Fruit fly (Drosophila melanogaster) Kc167 (cell line): ENCODE data around the gene CG31115.

Source experiments
- Myc ChIP-seq: fragments of >200 bp; optimal IDR thresholded peaks from 2 replicates; lab custom pipeline; 2017; ENCODE audit warnings: missing external identifiers
- Sin3A ChIP-seq: fragments of >200 bp; optimal IDR thresholded peaks from 2 replicates; lab custom pipeline; 2018; ENCODE audit warnings: missing external identifiers
- h ChIP-seq: fragments of >200 bp; optimal IDR thresholded peaks from 3 replicates; lab custom pipeline; 2018; ENCODE audit warnings: missing external identifiers
- insv ChIP-seq: fragments of >200 bp; optimal IDR thresholded peaks from 3 replicates; lab custom pipeline; 2018; ENCODE audit warnings: missing external identifiers
- psq ChIP-seq: fragments of >200 bp; optimal IDR thresholded peaks from 2 replicates; lab custom pipeline; 2017; ENCODE audit warnings: missing external identifiers
- ttk ChIP-seq: sonication (Bioruptor generic); optimal IDR thresholded peaks from 2 replicates; lab custom pipeline; 2017; ENCODE audit warnings: missing external identifiers

CG31115 gene

DNA sequence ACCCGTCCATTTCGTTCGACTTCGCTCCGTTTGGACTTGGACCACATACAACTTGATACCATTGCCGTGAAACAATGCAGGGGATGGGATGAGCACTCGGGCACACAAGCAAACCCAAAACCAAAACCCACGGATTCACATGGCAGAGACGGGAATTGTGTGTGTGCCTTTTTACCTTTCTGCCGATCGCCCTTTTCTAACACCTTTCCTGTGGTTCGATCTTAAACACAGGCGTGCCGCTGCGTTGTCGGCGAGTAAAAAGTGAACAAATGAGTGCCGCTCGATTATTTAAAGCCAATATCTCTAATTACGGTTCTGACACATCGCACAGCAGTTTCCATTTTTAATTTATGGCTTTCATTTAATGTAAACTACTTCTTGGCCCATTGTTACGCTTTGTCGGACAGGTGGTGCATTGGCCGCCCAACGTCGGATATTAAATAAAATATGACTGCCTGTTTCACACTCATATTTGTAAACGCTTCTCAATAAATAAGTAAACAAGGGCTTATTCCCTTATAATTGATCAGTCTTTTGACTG, 40.6 kb downstream of the CG31115 start:
- no peak for TF ChIP-seq ttk (lab: Kevin White, UChicago)
- TF ChIP-seq Sin3A (lab: Kevin White, UChicago): no peak

- TF ChIP-seq ttk (lab: Kevin White, UChicago): no peak
- TF ChIP-seq Sin3A (lab: Kevin White, UChicago): no peak
- no peak for TF ChIP-seq psq (lab: Kevin White, UChicago)
- no peak for TF ChIP-seq h
These were observed 41.9 kb downstream of the CG31115 start for dm6 chr3R:25078665-25079064.

DNA sequence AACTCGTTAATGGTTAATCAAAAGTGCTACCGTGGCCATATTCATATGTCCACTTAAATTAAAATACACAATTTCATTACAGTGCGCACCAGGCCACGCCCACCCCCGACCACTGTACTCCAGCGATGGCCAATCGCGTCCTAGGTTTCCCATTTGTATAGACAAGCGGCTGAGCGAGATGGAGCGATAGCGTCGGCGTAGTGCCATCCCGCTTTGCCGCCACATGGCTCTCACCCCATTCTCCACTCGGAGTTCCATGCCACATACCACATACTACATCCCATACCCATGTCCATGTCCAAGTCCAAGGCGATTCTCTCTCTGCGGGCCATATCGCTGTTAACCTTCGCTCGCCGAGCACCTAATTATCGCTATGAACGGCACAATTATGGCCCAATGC, 43.7 kb downstream of the CG31115 start:
- no peak for TF ChIP-seq Sin3A (lab: Kevin White, UChicago)
- no peak for TF ChIP-seq psq (lab: Kevin White, UChicago)
- no peak for TF ChIP-seq h
- no peak for TF ChIP-seq insv (lab: Kevin White, UChicago)
- TF ChIP-seq ttk (lab: Kevin White, UChicago): no peak
- no peak for TF ChIP-seq Myc (lab: Kevin White, UChicago)

dm6 chr3R:25082348-25082747, 45.6 kb downstream of the CG31115 start, which contains the start of gene fd96Ca:
TSS of gene fd96Ca (plus strand) at chr3R:25082684.
- TF ChIP-seq psq (lab: Kevin White, UChicago) (no peak), Sin3A (lab: Kevin White, UChicago) (no peak), Myc (lab: Kevin White, UChicago) (no peak), h (no peak), insv (lab: Kevin White, UChicago) (no peak), ttk (lab: Kevin White, UChicago) (no peak)
